Worm (Caenorhabditis elegans) whole organism, L1 larva: Measurements from ENCODE around the gene F28H6.6.

Experiments
- ces-1 ChIP-seq: fragments of 150-350 bp; optimal IDR thresholded peaks from 2 replicates; lab custom pipeline; 2014; ENCODE audit warnings: missing biosample characterization, missing genetic modification reagents, missing genetic modification characterization
- dpl-1 ChIP-seq, 3 experiments: fragments of 150-350 bp in 2 of 3; sonication (generic microtip) in 1 of 3; optimal IDR thresholded peaks; 2 replicates each; lab custom pipeline; 2014 to 2017; ENCODE audit warnings: missing biosample characterization in 3 of 3, missing genetic modification characterization in 3 of 3, missing genetic modification reagents in 3 of 3
- efl-1 ChIP-seq, 4 experiments: fragments of 150-350 bp; optimal IDR thresholded peaks in 3 of 4; peaks in 1 of 4; 1 replicate in 1 of 4; 2 replicates in 3 of 4; lab custom pipeline; 2014; ENCODE audit warnings: missing biosample characterization in 2 of 4, missing genetic modification characterization in 2 of 4, missing genetic modification reagents in 2 of 4
- egl-13 ChIP-seq: sonication (generic microtip); optimal IDR thresholded peaks from 2 replicates; lab custom pipeline; 2016; ENCODE audit warnings: missing genotype, missing genetic modification reagents, missing genetic modification characterization, missing compliant biosample characterization
- mab-9 ChIP-seq: fragments of 200-800 bp; sonication (Bioruptor generic); IDR thresholded peaks from 2 replicates; pipeline ENCODE4 v1.3.6; 2022; ENCODE audit warnings: missing genetic modification reagents, missing genetic modification characterization, missing compliant biosample characterization
- mdl-1 ChIP-seq, 2 experiments: fragments of 150-350 bp; optimal IDR thresholded peaks; 2 replicates each; lab custom pipeline; 2014 to 2017; ENCODE audit warnings: missing biosample characterization in 2 of 2, missing genetic modification characterization in 2 of 2, inconsistent platforms in 1 of 2
- nhr-237 ChIP-seq: fragments of 150-350 bp; optimal IDR thresholded peaks from 2 replicates; lab custom pipeline; 2014; ENCODE audit warnings: missing biosample characterization, missing genetic modification characterization
- snpc-4 ChIP-seq: fragments of 150-350 bp; optimal IDR thresholded peaks from 2 replicates; lab custom pipeline; 2014; ENCODE audit warnings: missing biosample characterization, missing genetic modification characterization
- sox-4 ChIP-seq: sonication (generic microtip); optimal IDR thresholded peaks from 2 replicates; lab custom pipeline; 2016; ENCODE audit warnings: missing genetic modification characterization, missing compliant biosample characterization
- sptf-1 ChIP-seq: fragments of 150-350 bp; optimal IDR thresholded peaks from 2 replicates; lab custom pipeline; 2014; ENCODE audit warnings: missing biosample characterization, missing genetic modification characterization
- unc-130 ChIP-seq: fragments of 150-350 bp; optimal IDR thresholded peaks from 2 replicates; lab custom pipeline; 2017; ENCODE audit warnings: missing biosample characterization, missing genetic modification characterization, inconsistent platforms
- unc-62 ChIP-seq: fragments of 150-350 bp; optimal IDR thresholded peaks from 2 replicates; lab custom pipeline; 2014; ENCODE audit warnings: missing biosample characterization, missing genetic modification reagents, missing genetic modification characterization

DNA sequence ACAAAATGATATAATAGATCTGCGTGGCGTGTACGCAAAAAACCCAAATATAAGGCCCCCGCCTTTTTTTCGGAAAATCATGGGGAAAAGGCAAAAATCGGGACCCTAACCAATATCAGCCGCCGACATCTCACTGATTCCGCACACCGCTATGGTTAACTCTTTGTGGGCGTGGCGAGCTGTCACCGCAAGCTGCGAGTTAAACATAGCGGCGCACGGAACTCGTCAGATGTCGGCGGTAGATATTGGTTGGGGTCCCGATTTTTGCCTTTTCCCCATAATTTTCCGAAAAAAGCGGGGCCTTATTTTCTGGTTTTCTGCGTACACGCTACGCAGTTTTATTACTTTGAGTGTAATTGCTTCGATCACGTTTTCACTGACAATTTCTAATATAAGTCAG lies 6.9 kb downstream of the F28H6.6 start:
- TF ChIP-seq snpc-4 (tag; lab: Kevin White, UChicago): no peak
- no peak for TF ChIP-seq mdl-1 (tag; optimal IDR thresholded peaks at IDR 0.05; lab: Kevin White, UChicago)
- no peak for TF ChIP-seq sptf-1 (tag; lab: Kevin White, UChicago)
- no peak for TF ChIP-seq ces-1
- no peak for TF ChIP-seq mab-9 (GFP tag; lab: Robert Waterston, UW)
- TF ChIP-seq dpl-1 (GFP tag; optimal IDR thresholded peaks at IDR 0.05; lab: Kevin White, UChicago): no peak
- TF ChIP-seq nhr-237 (tag; lab: Kevin White, UChicago): no peak
- TF ChIP-seq sox-4: no peak
- no peak for TF ChIP-seq unc-130 (tag; lab: Kevin White, UChicago)
- no peak for TF ChIP-seq unc-62 (GFP tag; lab: Kevin White, UChicago)
- no peak for TF ChIP-seq efl-1 (optimal IDR thresholded peaks at IDR 0.05; lab: Kevin White, UChicago)
- TF ChIP-seq efl-1 (GFP tag; optimal IDR thresholded peaks at IDR 0.05 in 1 of 2; lab: Kevin White, UChicago): no peak
- no peak for TF ChIP-seq egl-13 (tag; lab: Kevin White, UChicago)
